Fruit fly (Drosophila melanogaster): ENCODE measurements around the gene CG32485.
A peak's percentile ranks its signal among the peaks of the same experiment; 100 is the strongest.

The CG32485 gene

dm6 chr3L:3070274-3071204 lies 20.4 kb downstream of the CG32485 start, which contains the start of the genes CG32486 and PAN3 (continued):
- peak; percentile 76 for TF ChIP-seq NFAT (GFP tag; IDR thresholded peaks at IDR 0.05)
- no peak for TF ChIP-seq CG31388 (GFP tag; optimal IDR thresholded peaks at IDR 0.05)
- TF ChIP-seq Mrtf (GFP tag; IDR thresholded peaks at IDR 0.05) = no peak
- peak; percentile 67 for TF ChIP-seq Neu2 (GFP tag; optimal IDR thresholded peaks at IDR 0.05; ENCODE audit: borderline replicate concordance)
- peak; percentile 17 for TF ChIP-seq CG15696 (tag; optimal IDR thresholded peaks at IDR 0.05)
- TF ChIP-seq esg (GFP tag; conservative IDR thresholded peaks at IDR 0.05) = no peak
- no peak for TF ChIP-seq CG5245 (GFP tag; optimal IDR thresholded peaks at IDR 0.05)
- peak; percentile 53 for TF ChIP-seq CG1603 (tag; optimal IDR thresholded peaks at IDR 0.05)
- peak; percentile 64; the same call in 2 of the 3 replicates for TF ChIP-seq vnd (GFP tag; IDR thresholded peaks at IDR 0.05; ENCODE audit: partially characterized antibody)
- peak; percentile 40 for TF ChIP-seq twi (tag; optimal IDR thresholded peaks at IDR 0.05)
- no peak for TF ChIP-seq nerfin-2 (GFP tag; IDR thresholded peaks at IDR 0.05; ENCODE audit: partially characterized antibody)
- peak; percentile 47 for TF ChIP-seq Hey (tag; optimal IDR thresholded peaks at IDR 0.05)
- peak; percentile 73 for TF ChIP-seq rib (GFP tag; IDR thresholded peaks at IDR 0.05)
- TF ChIP-seq zfh1 (GFP tag; IDR thresholded peaks at IDR 0.05) = peak; percentile 55; the same call in 1 of the 3 replicates
- TF ChIP-seq Atf-2 (GFP tag; optimal IDR thresholded peaks at IDR 0.05) = no peak
- TF ChIP-seq jigr1 (GFP tag; IDR thresholded peaks at IDR 0.05) = no peak
- peak; percentile 31 for TF ChIP-seq CG2202 (tag; optimal IDR thresholded peaks at IDR 0.05)
- TF ChIP-seq CG9876 (GFP tag; optimal IDR thresholded peaks at IDR 0.05) = peak; percentile 26
- no peak for TF ChIP-seq CG5953 (GFP tag; IDR thresholded peaks at IDR 0.05)
- peak; percentile 15 for TF ChIP-seq dm (GFP tag; optimal IDR thresholded peaks at IDR 0.05)
- TF ChIP-seq Med (GFP tag) = peak; percentile 93
- peak; percentile 86 for TF ChIP-seq gro (GFP tag; optimal IDR thresholded peaks at IDR 0.05)
- TF ChIP-seq CG13424 (tag; optimal IDR thresholded peaks at IDR 0.05) = peak; percentile 43
- TF ChIP-seq dati (GFP tag; IDR thresholded peaks at IDR 0.05) = no peak
- TF ChIP-seq Eip74EF (GFP tag; optimal IDR thresholded peaks at IDR 0.05) = peak in 1 of 2 experiments; percentile 50
- TF ChIP-seq Nf-YA (GFP tag; IDR thresholded peaks at IDR 0.05) = no peak
- peak; percentile 100 for TF ChIP-seq CG9797 (GFP tag; optimal IDR thresholded peaks at IDR 0.05)
- peak; percentile 76 for TF ChIP-seq CG4617 (GFP tag; optimal IDR thresholded peaks at IDR 0.05; ENCODE audit: borderline replicate concordance)
- peak; percentile 97 for TF ChIP-seq pzg (GFP tag; optimal IDR thresholded peaks at IDR 0.05)
- TF ChIP-seq tin (GFP tag; optimal IDR thresholded peaks at IDR 0.05) = peak; percentile 14
- no peak for TF ChIP-seq CG43689 (GFP tag; IDR thresholded peaks at IDR 0.05)
- peak; percentile 1 for TF ChIP-seq Elba2 (GFP tag; optimal IDR thresholded peaks at IDR 0.05)
- TF ChIP-seq CG17328 (GFP tag; IDR thresholded peaks at IDR 0.05) = peak; percentile 53
- TF ChIP-seq CG8359 (GFP tag; optimal IDR thresholded peaks at IDR 0.05; ENCODE audit: borderline replicate concordance) = no peak
- no peak for TF ChIP-seq gt (GFP tag; IDR thresholded peaks at IDR 0.05)
- TF ChIP-seq CG1792 (GFP tag; optimal IDR thresholded peaks at IDR 0.05) = no peak
- peak; percentile 96 for TF ChIP-seq aop (GFP tag; IDR thresholded peaks at IDR 0.05)
- TF ChIP-seq E2f1 (GFP tag; IDR thresholded peaks at IDR 0.05) = 0 out of 2 replicates have a peak, but pooled peaks have one; percentile 10
- peak; percentile 51 for TF ChIP-seq wek (GFP tag; optimal IDR thresholded peaks at IDR 0.05)
- 0 out of 2 replicates have a peak, but pooled peaks have one; percentile 23 for TF ChIP-seq MBD-R2 (GFP tag; IDR thresholded peaks at IDR 0.05)
- peak; percentile 19; the same call in 1 of the 2 replicates for TF ChIP-seq HLH3B (GFP tag; IDR thresholded peaks at IDR 0.05)
- TF ChIP-seq Ets97D (GFP tag; optimal IDR thresholded peaks at IDR 0.05) = peak; percentile 91
- peak; percentile 6 for TF ChIP-seq disco-r (GFP tag; optimal IDR thresholded peaks at IDR 0.05)
- TF ChIP-seq CG17361 (GFP tag; IDR thresholded peaks at IDR 0.05) = peak; percentile 43; the same call in 2 of the 3 replicates
- peak; percentile 59 for TF ChIP-seq NC2β (GFP tag; optimal IDR thresholded peaks at IDR 0.05)
- TF ChIP-seq danr (GFP tag; IDR thresholded peaks at IDR 0.05) = no peak
- TF ChIP-seq schlank (tag; optimal IDR thresholded peaks at IDR 0.05) = no peak
- no peak for TF ChIP-seq maf-S (GFP tag; optimal IDR thresholded peaks at IDR 0.05)
- TF ChIP-seq eve (GFP tag; optimal IDR thresholded peaks at IDR 0.05) = no peak

All from whole organism, embryonic.